Fruit fly (Drosophila melanogaster): ENCODE data around the gene tefu.

tefu gene

DNA sequence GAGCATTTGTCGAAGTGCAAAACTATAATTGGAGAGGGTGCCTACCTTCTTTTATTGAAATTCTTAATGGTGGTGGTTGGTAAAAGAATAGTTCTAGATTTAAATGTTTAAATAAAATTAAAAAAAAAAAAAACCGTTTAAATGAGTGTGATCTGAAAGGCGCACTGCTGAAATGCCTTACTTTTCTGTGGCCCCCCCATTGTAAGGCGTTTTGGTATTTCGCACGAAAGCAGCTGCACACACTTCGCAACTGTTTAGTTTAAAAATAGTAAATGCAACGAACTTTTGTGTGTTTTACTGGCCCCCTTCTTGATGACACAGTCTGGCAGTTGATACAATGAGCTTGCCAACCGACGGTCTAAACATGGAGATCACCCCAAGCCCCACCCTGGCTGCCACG is 26.4 kb upstream of the tefu start, which contains the start of the genes CG14864 and Zip88E (continued):
- no peak for TF ChIP-seq zf30C (GFP tag; optimal IDR thresholded peaks at IDR 0.05)
- no peak for TF ChIP-seq Neu2 (GFP tag; optimal IDR thresholded peaks at IDR 0.05; ENCODE audit: borderline replicate concordance)
- TF ChIP-seq Sox102F (GFP tag; optimal IDR thresholded peaks at IDR 0.05), result no peak
- TF ChIP-seq CG15601 (tag; optimal IDR thresholded peaks at IDR 0.05), result no peak
- no peak for TF ChIP-seq chm (GFP tag; IDR thresholded peaks at IDR 0.05)
- TF ChIP-seq ro (GFP tag; IDR thresholded peaks at IDR 0.05), result no peak
- TF ChIP-seq gem (tag; optimal IDR thresholded peaks at IDR 0.05), result no peak
- TF ChIP-seq Gug (GFP tag; IDR thresholded peaks at IDR 0.05), result no peak
- TF ChIP-seq Hey (tag; optimal IDR thresholded peaks at IDR 0.05), result no peak
- no peak for TF ChIP-seq bbx (GFP tag; IDR thresholded peaks at IDR 0.05; ENCODE audit: partially characterized antibody)
- TF ChIP-seq ERR (GFP tag; optimal IDR thresholded peaks at IDR 0.05), result no peak
- TF ChIP-seq CG42726 (GFP tag; IDR thresholded peaks at IDR 0.05; ENCODE audit: partially characterized antibody), result 0 out of 2 replicates have a peak, but pooled peaks have one; percentile 23
- no peak for TF ChIP-seq Dip2 (GFP tag; IDR thresholded peaks at IDR 0.05)
- TF ChIP-seq Opbp (GFP tag; IDR thresholded peaks at IDR 0.05; ENCODE audit: partially characterized antibody), result no peak
- no peak for TF ChIP-seq CG11456 (GFP tag; IDR thresholded peaks at IDR 0.05)
- TF ChIP-seq CG4328 (GFP tag; optimal IDR thresholded peaks at IDR 0.05), result no peak
- TF ChIP-seq odd (GFP tag; optimal IDR thresholded peaks at IDR 0.05), result no peak
- TF ChIP-seq Doc2 (GFP tag; IDR thresholded peaks at IDR 0.05), result no peak
- no peak for TF ChIP-seq disco-r (GFP tag; optimal IDR thresholded peaks at IDR 0.05)
- TF ChIP-seq TFAM (GFP tag; optimal IDR thresholded peaks at IDR 0.05), result no peak
- TF ChIP-seq CG9609 (GFP tag; optimal IDR thresholded peaks at IDR 0.05), result no peak
- no peak for TF ChIP-seq pho (GFP tag; optimal IDR thresholded peaks at IDR 0.05)

- no peak for TF ChIP-seq otp (GFP tag; IDR thresholded peaks at IDR 0.05)
- no peak for TF ChIP-seq CG4707 (GFP tag; optimal IDR thresholded peaks at IDR 0.05)
- TF ChIP-seq CG10267 (tag; optimal IDR thresholded peaks at IDR 0.05), result peak; percentile 75
- peak; percentile 58 for TF ChIP-seq CG2120 (GFP tag; optimal IDR thresholded peaks at IDR 0.05)
- TF ChIP-seq sens-2 (GFP tag; IDR thresholded peaks at IDR 0.05), result peak; percentile 71
- peak; percentile 2 for TF ChIP-seq CG34376 (GFP tag; optimal IDR thresholded peaks at IDR 0.05)
- TF ChIP-seq Sry-β (GFP tag; optimal IDR thresholded peaks at IDR 0.05), result peak; percentile 86
- no peak for TF ChIP-seq CG12769 (tag; optimal IDR thresholded peaks at IDR 0.05)
- TF ChIP-seq zfh1 (GFP tag; IDR thresholded peaks at IDR 0.05), result no peak
- TF ChIP-seq Pdp1 (GFP tag; optimal IDR thresholded peaks at IDR 0.05), result peak in 1 of 2 experiments; percentile 99
- peak; percentile 67 for TF ChIP-seq Ets97D (GFP tag; optimal IDR thresholded peaks at IDR 0.05)
- peak; percentile 56 for TF ChIP-seq Nf-YC (tag; optimal IDR thresholded peaks at IDR 0.05)
- no peak for TF ChIP-seq CG7786 (GFP tag; optimal IDR thresholded peaks at IDR 0.05)
- TF ChIP-seq sisA (GFP tag; IDR thresholded peaks at IDR 0.05), result no peak
- no peak for TF ChIP-seq Hr51 (GFP tag; optimal IDR thresholded peaks at IDR 0.05)
- TF ChIP-seq CG6272 (GFP tag; IDR thresholded peaks at IDR 0.05), result no peak
- peak; percentile 60 for TF ChIP-seq Ets65A (GFP tag)
- peak; percentile 57 for TF ChIP-seq BEAF-32 (GFP tag; optimal IDR thresholded peaks at IDR 0.05)
- TF ChIP-seq CG12155 (GFP tag; optimal IDR thresholded peaks at IDR 0.05), result peak; percentile 43
- no peak for TF ChIP-seq CG11696 (GFP tag; IDR thresholded peaks at IDR 0.05)
- peak; percentile 35 for TF ChIP-seq CG33213 (GFP tag; optimal IDR thresholded peaks at IDR 0.05)
- no peak for TF ChIP-seq abd-A (tag; optimal IDR thresholded peaks at IDR 0.05)
- no peak for TF ChIP-seq CG8359 (GFP tag; optimal IDR thresholded peaks at IDR 0.05; ENCODE audit: borderline replicate concordance)
- TF ChIP-seq Myb (GFP tag; optimal IDR thresholded peaks at IDR 0.05), result peak; percentile 51
- peak; percentile 67 for TF ChIP-seq CG15514 (GFP tag; optimal IDR thresholded peaks at IDR 0.05)
- peak; percentile 80 for TF ChIP-seq stwl (tag; optimal IDR thresholded peaks at IDR 0.05)
- no peak for TF ChIP-seq CG7839 (tag; optimal IDR thresholded peaks at IDR 0.05)
- no peak for TF ChIP-seq toy (GFP tag; IDR thresholded peaks at IDR 0.05)
Observed at dm6 chr3R:15265406-15266040, 23.5 kb upstream of the tefu start, which contains the start of gene ATPsynO. Gene ATPsynO (plus strand): TSS chr3R:15265591.

All from whole organism, embryonic.